Worm (Caenorhabditis elegans) whole organism, L1 larva: ENCODE data around the gene ostf-4.

Experiments used
- C16A3.4 ChIP-seq: fragments of 150-350 bp; optimal IDR thresholded peaks from 2 replicates; lab custom pipeline; 2014; ENCODE audit warnings: missing biosample characterization, missing genetic modification characterization
- C34B4.2 ChIP-seq: sonication (generic microtip); optimal IDR thresholded peaks from 2 replicates; lab custom pipeline; 2017; ENCODE audit warnings: mild to moderate bottlenecking, missing genetic modification characterization, missing compliant biosample characterization
- F16B12.6 ChIP-seq: fragments of 150-350 bp; optimal IDR thresholded peaks from 2 replicates; lab custom pipeline; 2014; ENCODE audit warnings: missing biosample characterization, missing genetic modification characterization
- Y116A8C.19 ChIP-seq: sonication (generic microtip); optimal IDR thresholded peaks from 2 replicates; lab custom pipeline; 2016; ENCODE audit warnings: missing compliant biosample characterization, missing genetic modification characterization, borderline replicate concordance
- blmp-1 ChIP-seq: fragments of 150-350 bp; optimal IDR thresholded peaks from 2 replicates; lab custom pipeline; 2014; ENCODE audit warnings: missing biosample characterization, missing genetic modification characterization
- ceh-82 ChIP-seq, 3 experiments: fragments of 150-350 bp in 1 of 3; sonication (generic microtip) in 2 of 3; optimal IDR thresholded peaks; 2 replicates each; lab custom pipeline; 2014 to 2017; ENCODE audit warnings: missing biosample characterization in 3 of 3, missing genetic modification characterization in 3 of 3
- ceh-90 ChIP-seq: sonication (generic microtip); optimal IDR thresholded peaks from 2 replicates; lab custom pipeline; 2016; ENCODE audit warnings: missing genetic modification characterization, missing compliant biosample characterization
- dpl-1 ChIP-seq, 3 experiments: fragments of 150-350 bp in 2 of 3; sonication (generic microtip) in 1 of 3; optimal IDR thresholded peaks; 2 replicates each; lab custom pipeline; 2014 to 2017; ENCODE audit warnings: missing biosample characterization in 3 of 3, missing genetic modification characterization in 3 of 3, missing genetic modification reagents in 3 of 3
- egl-13 ChIP-seq: sonication (generic microtip); optimal IDR thresholded peaks from 2 replicates; lab custom pipeline; 2016; ENCODE audit warnings: missing genotype, missing genetic modification reagents, missing genetic modification characterization, missing compliant biosample characterization
- ets-5 ChIP-seq: fragments of 200-800 bp; sonication (Bioruptor generic); IDR thresholded peaks from 2 replicates; pipeline ENCODE4 v1.3.6; 2022; ENCODE audit warnings: missing genetic modification characterization, missing compliant biosample characterization
- fkh-10 ChIP-seq: sonication (generic microtip); optimal IDR thresholded peaks from 2 replicates; lab custom pipeline; 2017; ENCODE audit warnings: missing biosample characterization, missing genetic modification reagents, missing genetic modification characterization
- fkh-8 ChIP-seq: sonication (generic microtip); optimal IDR thresholded peaks from 2 replicates; lab custom pipeline; 2016; ENCODE audit warnings: mild to moderate bottlenecking, missing genetic modification characterization, missing compliant biosample characterization
- fos-1 ChIP-seq: fragments of 150-350 bp; optimal IDR thresholded peaks from 2 replicates; lab custom pipeline; 2014; ENCODE audit warnings: missing biosample characterization, missing genetic modification characterization
- grh-1 ChIP-seq: fragments of 200-800 bp; sonication (Bioruptor generic); IDR thresholded peaks from 2 replicates; pipeline ENCODE4 v1.3.6; 2022; ENCODE audit warnings: missing genetic modification reagents, missing genetic modification characterization, missing compliant biosample characterization
- hlh-17 ChIP-seq: fragments of 200-800 bp; sonication (Bioruptor generic); optimal IDR thresholded peaks from 2 replicates; lab custom pipeline; 2018; ENCODE audit warnings: missing genetic modification characterization, mild to moderate bottlenecking, missing compliant biosample characterization, moderate library complexity, borderline replicate concordance
- hlh-4 ChIP-seq: sonication (generic microtip); optimal IDR thresholded peaks from 2 replicates; lab custom pipeline; 2016; ENCODE audit warnings: mild to moderate bottlenecking, missing genetic modification characterization, missing compliant biosample characterization
- hpl-2 ChIP-seq: fragments of 150-350 bp; optimal IDR thresholded peaks from 2 replicates; lab custom pipeline; 2014; ENCODE audit warnings: missing biosample characterization, missing genetic modification reagents, missing genetic modification characterization
- irx-1 ChIP-seq: sonication (generic microtip); optimal IDR thresholded peaks from 2 replicates; lab custom pipeline; 2016; ENCODE audit warnings: missing genetic modification characterization, missing compliant biosample characterization
- jun-1 ChIP-seq: fragments of 150-350 bp; optimal IDR thresholded peaks from 2 replicates; lab custom pipeline; 2014; ENCODE audit warnings: missing biosample characterization, missing genetic modification reagents, missing genetic modification characterization
- lin-13 ChIP-seq: fragments of 150-350 bp; optimal IDR thresholded peaks from 2 replicates; lab custom pipeline; 2014; ENCODE audit warnings: missing biosample characterization, missing genetic modification reagents, missing genetic modification characterization
- lin-14 ChIP-seq: fragments of 200-800 bp; sonication (Bioruptor generic); optimal IDR thresholded peaks from 2 replicates; lab custom pipeline; 2018; ENCODE audit warnings: mild to moderate bottlenecking, missing genetic modification characterization, moderate library complexity, missing compliant biosample characterization
- lin-35 ChIP-seq, 2 experiments: fragments of 150-350 bp; optimal IDR thresholded peaks; 2 replicates each; lab custom pipeline; 2014; ENCODE audit warnings: missing biosample characterization in 2 of 2, missing genetic modification characterization in 2 of 2, missing genetic modification reagents in 2 of 2
- lin-39 ChIP-seq: fragments of 150-350 bp; optimal IDR thresholded peaks from 2 replicates; lab custom pipeline; 2014; ENCODE audit warnings: missing biosample characterization, missing genetic modification reagents, missing genetic modification characterization
- lir-3 ChIP-seq: sonication (generic microtip); optimal IDR thresholded peaks from 2 replicates; lab custom pipeline; 2016; ENCODE audit warnings: mild to moderate bottlenecking, missing genetic modification characterization, moderate library complexity, missing compliant biosample characterization; ENCODE audit not compliant: poor library complexity
- lsy-2 ChIP-seq, 2 experiments: fragments of 150-350 bp; optimal IDR thresholded peaks; 2 replicates each; lab custom pipeline; 2014; ENCODE audit warnings: missing biosample characterization in 2 of 2, missing genetic modification characterization in 2 of 2
- mdl-1 ChIP-seq, 2 experiments: fragments of 150-350 bp; optimal IDR thresholded peaks; 2 replicates each; lab custom pipeline; 2014 to 2017; ENCODE audit warnings: missing biosample characterization in 2 of 2, missing genetic modification characterization in 2 of 2, inconsistent platforms in 1 of 2
- nhr-20 ChIP-seq: sonication (generic microtip); optimal IDR thresholded peaks from 2 replicates; lab custom pipeline; 2016; ENCODE audit warnings: mild to moderate bottlenecking, missing genetic modification characterization, missing compliant biosample characterization
- nhr-28 ChIP-seq: fragments of 150-350 bp; optimal IDR thresholded peaks from 2 replicates; lab custom pipeline; 2014; ENCODE audit warnings: missing biosample characterization, missing genetic modification characterization
- nhr-71 ChIP-seq: sonication (generic microtip); optimal IDR thresholded peaks from 2 replicates; lab custom pipeline; 2016; ENCODE audit warnings: mild to moderate bottlenecking, missing genetic modification characterization, moderate library complexity, missing compliant biosample characterization
- nhr-77 ChIP-seq: fragments of 150-350 bp; optimal IDR thresholded peaks from 2 replicates; lab custom pipeline; 2014; ENCODE audit warnings: missing biosample characterization, missing genetic modification characterization
- nhr-84 ChIP-seq: sonication (generic microtip); optimal IDR thresholded peaks from 2 replicates; lab custom pipeline; 2017; ENCODE audit warnings: missing biosample characterization, missing genetic modification characterization
- nhr-85 ChIP-seq: sonication (generic microtip); peaks from one replicate; lab custom pipeline; 2016; ENCODE audit warnings: missing genetic modification characterization, inconsistent platforms, missing compliant biosample characterization
- nhr-90 ChIP-seq: sonication (generic microtip); optimal IDR thresholded peaks from 2 replicates; lab custom pipeline; 2016; ENCODE audit warnings: mild to moderate bottlenecking, missing genetic modification characterization, missing compliant biosample characterization; ENCODE audit not compliant: poor library complexity
- pqm-1 ChIP-seq: sonication (generic microtip); optimal IDR thresholded peaks from 3 replicates; lab custom pipeline; 2017; ENCODE audit warnings: missing biosample characterization, missing genetic modification characterization
- skn-1 ChIP-seq: fragments of 150-350 bp; optimal IDR thresholded peaks from 2 replicates; lab custom pipeline; 2014; ENCODE audit warnings: missing biosample characterization, missing genetic modification characterization
- snpc-4 ChIP-seq: fragments of 150-350 bp; optimal IDR thresholded peaks from 2 replicates; lab custom pipeline; 2014; ENCODE audit warnings: missing biosample characterization, missing genetic modification characterization
- snu-23 ChIP-seq: sonication (generic microtip); optimal IDR thresholded peaks from 2 replicates; lab custom pipeline; 2016; ENCODE audit warnings: missing genetic modification characterization, missing compliant biosample characterization
- sup-37 ChIP-seq: fragments of 200-800 bp; sonication (Bioruptor generic); optimal IDR thresholded peaks from 2 replicates; lab custom pipeline; 2018; ENCODE audit warnings: mild to moderate bottlenecking, missing genetic modification characterization, missing compliant biosample characterization
- swsn-7 ChIP-seq: sonication (generic microtip); optimal IDR thresholded peaks from 2 replicates; lab custom pipeline; 2016; ENCODE audit warnings: missing genetic modification characterization, missing compliant biosample characterization
- tbx-2 ChIP-seq: sonication (generic microtip); optimal IDR thresholded peaks from 2 replicates; lab custom pipeline; 2016; ENCODE audit warnings: missing genetic modification characterization, missing compliant biosample characterization
- unc-62 ChIP-seq: fragments of 150-350 bp; optimal IDR thresholded peaks from 2 replicates; lab custom pipeline; 2014; ENCODE audit warnings: missing biosample characterization, missing genetic modification reagents, missing genetic modification characterization
- unc-86 ChIP-seq: sonication (generic microtip); optimal IDR thresholded peaks from 2 replicates; lab custom pipeline; 2016; ENCODE audit warnings: missing genetic modification characterization, missing compliant biosample characterization
- xbp-1 ChIP-seq: sonication (generic microtip); optimal IDR thresholded peaks from 2 replicates; lab custom pipeline; 2016; ENCODE audit warnings: missing genetic modification characterization, missing compliant biosample characterization
- zag-1 ChIP-seq: fragments of 150-350 bp; optimal IDR thresholded peaks from 2 replicates; lab custom pipeline; 2014; ENCODE audit warnings: missing biosample characterization, missing genetic modification characterization
- ztf-4 ChIP-seq: fragments of 150-350 bp; optimal IDR thresholded peaks from 2 replicates; lab custom pipeline; 2014; ENCODE audit warnings: missing biosample characterization, missing genetic modification characterization

The ostf-4 gene

DNA sequence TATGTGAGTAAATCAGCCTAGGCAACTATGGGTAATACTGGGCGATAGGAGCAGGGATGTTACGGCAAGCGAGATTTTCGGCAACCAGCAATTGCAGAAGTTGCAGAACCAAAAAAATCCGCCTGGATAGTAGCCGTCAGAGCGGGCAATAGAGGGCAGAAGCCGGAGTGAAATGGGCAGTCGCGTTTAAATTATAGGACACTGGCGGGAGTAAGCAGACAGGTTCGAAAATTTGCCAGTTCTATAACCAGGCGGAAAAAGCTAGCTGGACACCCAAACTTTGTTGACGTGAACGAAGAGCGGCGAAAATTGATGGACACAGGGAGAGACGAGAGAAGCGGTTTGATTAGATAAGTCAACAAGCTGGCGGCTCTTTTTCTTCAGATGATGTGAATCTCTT lies 41.6 kb upstream of the ostf-4 start:
- no peak for TF ChIP-seq fkh-8
- no peak for TF ChIP-seq blmp-1 (tag; lab: Kevin White, UChicago)
- TF ChIP-seq nhr-85 (tag; lab: Kevin White, UChicago) = peak; percentile 10
- no peak for TF ChIP-seq pqm-1 (tag; lab: Kevin White, UChicago)
- TF ChIP-seq lin-13 (GFP tag; lab: Kevin White, UChicago) = no peak
- no peak for TF ChIP-seq jun-1
- TF ChIP-seq hlh-17 (GFP tag; lab: Kevin White, UChicago) = no peak
- no peak for TF ChIP-seq egl-13
- peak; percentile 22 for TF ChIP-seq lin-14
- no peak for TF ChIP-seq nhr-71 (tag; lab: Kevin White, UChicago)
- no peak for TF ChIP-seq fos-1 (tag; lab: Kevin White, UChicago)
- TF ChIP-seq sup-37 = no peak
- no peak for TF ChIP-seq hlh-4 (tag; lab: Kevin White, UChicago)
- no peak for TF ChIP-seq hpl-2 (GFP tag; lab: Kevin White, UChicago)
- no peak for TF ChIP-seq lin-35 (GFP tag; optimal IDR thresholded peaks at IDR 0.05; lab: Kevin White, UChicago)

DNA sequence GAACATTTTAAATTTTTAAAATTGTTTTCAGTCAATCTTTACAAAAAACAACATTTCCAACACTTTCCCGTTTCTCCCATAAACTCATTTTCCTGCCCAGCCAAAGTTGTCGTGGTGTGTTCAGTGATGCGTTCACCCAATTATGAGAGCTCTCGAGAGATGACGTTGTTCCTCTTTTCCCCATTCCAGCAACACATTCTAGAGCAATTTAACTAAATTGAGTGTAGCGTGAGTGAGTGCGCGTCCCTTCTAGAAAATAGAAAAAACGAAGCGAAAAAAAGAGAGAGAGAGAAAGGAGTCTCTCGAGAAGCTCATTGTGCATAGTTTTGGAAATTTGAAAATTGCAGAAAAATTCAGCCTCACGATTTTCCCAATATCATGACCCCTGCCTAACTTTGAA lies 40.4 kb upstream of the ostf-4 start:
- TF ChIP-seq unc-86 (tag; lab: Kevin White, UChicago) (no peak), ets-5 (GFP tag; lab: Robert Waterston, UW) (no peak), hlh-4 (tag; lab: Kevin White, UChicago) (no peak), ceh-90 (tag; lab: Kevin White, UChicago) (no peak), nhr-90 (tag; lab: Kevin White, UChicago) (no peak), grh-1 (GFP tag; lab: Robert Waterston, UW) (no peak), nhr-71 (tag; lab: Kevin White, UChicago) (peak; percentile 16), lin-14 (peak; percentile 68), lsy-2 (tag; optimal IDR thresholded peaks at IDR 0.05; lab: Kevin White, UChicago) (peak in 1 of 2 experiments; percentile 12), nhr-28 (tag; lab: Kevin White, UChicago) (no peak), nhr-20 (tag; lab: Kevin White, UChicago) (no peak), Y116A8C.19 (tag; lab: Kevin White, UChicago) (no peak), nhr-77 (tag; lab: Kevin White, UChicago) (no peak), snu-23 (GFP tag; lab: Kevin White, UChicago) (no peak), pqm-1 (tag; lab: Kevin White, UChicago) (no peak), ceh-82 (tag; optimal IDR thresholded peaks at IDR 0.05; lab: Kevin White, UChicago) (no peak), fkh-10 (GFP tag; lab: Kevin White, UChicago) (peak; percentile 22), hpl-2 (GFP tag; lab: Kevin White, UChicago) (no peak)
- TF ChIP-seq, all 84 proteins: peak for 4

DNA sequence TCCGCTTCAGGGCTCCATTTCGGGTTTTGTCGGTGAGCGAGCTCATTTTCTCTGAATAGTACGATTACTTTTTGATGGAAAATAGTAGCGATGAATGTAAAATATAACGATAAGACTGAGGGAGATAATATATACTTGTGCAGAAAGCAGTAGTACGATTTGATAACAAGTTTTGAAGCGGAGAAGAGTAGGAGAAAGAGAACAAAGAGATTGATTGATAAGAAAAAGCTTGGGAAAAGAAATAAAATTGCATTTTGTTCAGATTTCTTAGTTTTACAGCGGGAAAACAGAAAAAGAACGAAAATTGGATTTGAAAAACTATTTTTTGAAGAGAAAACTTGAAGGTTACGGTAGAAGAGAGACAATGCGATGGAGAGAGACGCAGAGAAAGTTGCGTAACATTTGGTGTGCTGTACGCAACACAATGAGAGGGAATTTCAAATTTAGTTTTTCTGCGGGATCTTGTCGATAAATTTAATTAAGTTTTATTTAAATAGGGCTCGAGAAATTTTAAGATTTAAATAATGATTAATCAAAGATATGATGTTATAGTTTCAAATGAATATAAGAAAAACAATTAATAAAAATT lies 39.3 kb upstream of the ostf-4 start, which contains the start of gene umps-1:
umps-1 (minus strand) TSS at position 51 of the 589 bp plus-strand sequence.
- TF ChIP-seq ztf-4 (tag; lab: Kevin White, UChicago) (peak; percentile 26), zag-1 (tag; lab: Kevin White, UChicago) (no peak), nhr-77 (tag; lab: Kevin White, UChicago) (peak; percentile 70), lin-13 (GFP tag; lab: Kevin White, UChicago) (peak; percentile 62), ceh-82 (tag; optimal IDR thresholded peaks at IDR 0.05; lab: Kevin White, UChicago) (peak; percentile 31 to 62 (median 48)), tbx-2 (tag; lab: Kevin White, UChicago) (peak; percentile 82), C16A3.4 (tag; lab: Kevin White, UChicago) (peak; percentile 82), nhr-84 (tag; lab: Kevin White, UChicago) (no peak), snpc-4 (tag; lab: Kevin White, UChicago) (peak; percentile 44), unc-62 (GFP tag; lab: Kevin White, UChicago) (no peak), lir-3 (peak; percentile 50), lin-39 (tag; lab: Kevin White, UChicago) (peak; percentile 71), C34B4.2 (tag; lab: Kevin White, UChicago) (no peak), fkh-8 (no peak), F16B12.6 (tag; lab: Kevin White, UChicago) (peak; percentile 94), xbp-1 (peak; percentile 76), lin-14 (no peak), unc-86 (tag; lab: Kevin White, UChicago) (peak; percentile 5), mdl-1 (tag; optimal IDR thresholded peaks at IDR 0.05; lab: Kevin White, UChicago) (peak in 1 of 2 experiments; percentile 63), nhr-20 (tag; lab: Kevin White, UChicago) (peak; percentile 86), ceh-90 (tag; lab: Kevin White, UChicago) (peak; percentile 36), lsy-2 (tag; optimal IDR thresholded peaks at IDR 0.05; lab: Kevin White, UChicago) (peak; percentile 99), dpl-1 (GFP tag; optimal IDR thresholded peaks at IDR 0.05; lab: Kevin White, UChicago) (peak; percentile 97 to 99 (median 98)), pqm-1 (tag; lab: Kevin White, UChicago) (no peak), irx-1 (tag; lab: Kevin White, UChicago) (peak; percentile 63), nhr-90 (tag; lab: Kevin White, UChicago) (peak; percentile 82), nhr-85 (tag; lab: Kevin White, UChicago) (peak; percentile 93), sup-37 (peak; percentile 14), Y116A8C.19 (tag; lab: Kevin White, UChicago) (no peak), swsn-7 (tag; lab: Kevin White, UChicago) (peak; percentile 77), skn-1 (tag; lab: Kevin White, UChicago) (peak; percentile 66)
